Worm (Caenorhabditis elegans) whole organism, early embryonic: ENCODE measurements around the gene C50B6.7.

Experiments
- B0310.2 ChIP-seq: sonication (generic microtip); optimal IDR thresholded peaks from 2 replicates; lab custom pipeline; 2016; ENCODE audit warnings: mild to moderate bottlenecking, missing genetic modification characterization, missing compliant biosample characterization
- F13C5.2 ChIP-seq: sonication (generic microtip); optimal IDR thresholded peaks from 2 replicates; lab custom pipeline; 2017; ENCODE audit warnings: mild to moderate bottlenecking, missing genetic modification characterization, inconsistent platforms, missing compliant biosample characterization
- aly-1 ChIP-seq: sonication (generic microtip); optimal IDR thresholded peaks from 2 replicates; lab custom pipeline; 2016; ENCODE audit warnings: missing genetic modification characterization, missing compliant biosample characterization
- ama-1 ChIP-seq: fragments of 150-350 bp; optimal IDR thresholded peaks from 2 replicates; lab custom pipeline; 2014
- ceh-13 ChIP-seq: fragments of 200-800 bp; sonication (Bioruptor generic); optimal IDR thresholded peaks from 2 replicates; lab custom pipeline; 2018; ENCODE audit warnings: mild to moderate bottlenecking, missing genetic modification characterization, missing compliant biosample characterization
- ceh-36 ChIP-seq: sonication (generic microtip); optimal IDR thresholded peaks from 2 replicates; lab custom pipeline; 2016; ENCODE audit warnings: missing genetic modification characterization, inconsistent platforms, missing compliant biosample characterization
- ets-7 ChIP-seq: sonication (generic microtip); optimal IDR thresholded peaks from 2 replicates; lab custom pipeline; 2016; ENCODE audit warnings: missing genotype, missing genetic modification characterization, missing compliant biosample characterization
- flt-1 ChIP-seq: fragments of 200-800 bp; sonication (Bioruptor generic); IDR thresholded peaks from 2 replicates; pipeline ENCODE4 v1.3.6; 2022; ENCODE audit warnings: missing genetic modification characterization, missing compliant biosample characterization
- hmbx-1 ChIP-seq: sonication (generic microtip); optimal IDR thresholded peaks from 2 replicates; lab custom pipeline; 2016; ENCODE audit warnings: mild to moderate bottlenecking, missing genetic modification characterization, missing compliant biosample characterization
- hmg-4 ChIP-seq: fragments of 200-800 bp; sonication (Bioruptor generic); optimal IDR thresholded peaks from 2 replicates; lab custom pipeline; 2018; ENCODE audit warnings: mild to moderate bottlenecking, missing genetic modification characterization, missing compliant biosample characterization
- hnd-1 ChIP-seq: sonication (generic microtip); optimal IDR thresholded peaks from 2 replicates; lab custom pipeline; 2016; ENCODE audit warnings: missing genetic modification characterization, missing compliant biosample characterization
- pes-1 ChIP-seq: fragments of 200-800 bp; sonication (Bioruptor generic); IDR thresholded peaks from 2 replicates; pipeline ENCODE4 v1.3.6; 2022; ENCODE audit warnings: missing genetic modification reagents, missing genetic modification characterization, missing compliant biosample characterization
- scrt-1 ChIP-seq: fragments of 200-800 bp; sonication (Bioruptor generic); IDR thresholded peaks from 2 replicates; pipeline ENCODE4 v1.3.6; 2022; ENCODE audit warnings: missing genetic modification characterization, missing compliant biosample characterization
- sea-1 ChIP-seq: fragments of 200-800 bp; sonication (Bioruptor generic); conservative IDR thresholded peaks from 2 replicates; pipeline ENCODE4 v1.3.6; 2022; ENCODE audit warnings: missing genetic modification characterization, missing compliant biosample characterization
- tbx-11 ChIP-seq: fragments of 200-800 bp; sonication (Bioruptor generic); IDR thresholded peaks from 2 replicates; pipeline ENCODE4 v1.3.6; 2022; ENCODE audit warnings: missing genetic modification characterization, missing compliant biosample characterization
- tbx-37 ChIP-seq: fragments of 200-800 bp; sonication (Bioruptor generic); conservative IDR thresholded peaks from 2 replicates; pipeline ENCODE4 v1.3.6; 2022; ENCODE audit warnings: missing genetic modification reagents, missing genetic modification characterization, missing compliant biosample characterization
- tra-4 ChIP-seq: sonication (generic microtip); optimal IDR thresholded peaks from 2 replicates; lab custom pipeline; 2017; ENCODE audit warnings: missing genetic modification characterization, missing compliant biosample characterization

Gene C50B6.7

DNA sequence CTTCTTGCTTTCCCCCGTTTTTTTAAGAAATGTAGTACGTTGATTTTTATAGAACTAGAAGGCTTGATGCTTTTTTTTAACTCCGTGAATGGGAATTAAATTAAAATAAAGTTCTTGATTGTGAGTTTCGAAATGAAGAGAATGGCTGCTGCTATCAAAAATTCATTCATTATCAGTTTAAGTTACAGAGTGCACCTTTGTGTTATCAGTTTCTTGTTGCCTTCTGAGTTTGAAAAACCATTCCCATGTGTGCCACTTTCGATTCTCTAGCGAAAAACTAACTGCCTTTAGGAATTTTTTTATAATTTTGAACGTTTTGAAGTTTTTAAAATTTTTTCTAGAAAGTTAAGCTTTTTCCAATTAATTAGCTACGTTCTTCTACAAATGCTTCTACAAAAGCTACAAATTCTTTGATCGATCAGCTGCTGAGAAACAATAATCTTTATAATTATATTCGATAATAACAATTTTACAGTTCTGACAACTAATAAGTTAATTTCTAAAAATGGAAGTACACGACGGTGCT, 20.1 kb downstream of the C50B6.7 start, which contains the start of gene C26E1.2:
Gene C26E1.2, plus strand, starts transcription at position 476 of the 526 bp plus-strand sequence.
- TF ChIP-seq hnd-1 (tag; lab: Kevin White, UChicago) (no peak), B0310.2 (tag; lab: Kevin White, UChicago) (no peak), ets-7 (no peak), flt-1 (GFP tag; lab: Robert Waterston, UW) (no peak), hmbx-1 (no peak), tra-4 (tag; lab: Kevin White, UChicago) (no peak), ceh-13 (GFP tag; lab: Kevin White, UChicago) (no peak), aly-1 (tag; lab: Kevin White, UChicago) (no peak), tbx-11 (no peak), scrt-1 (GFP tag; lab: Robert Waterston, UW) (no peak), pes-1 (GFP tag; lab: Robert Waterston, UW) (no peak), hmg-4 (GFP tag; lab: Kevin White, UChicago) (no peak), tbx-37 (GFP tag; lab: Robert Waterston, UW) (no peak)

DNA sequence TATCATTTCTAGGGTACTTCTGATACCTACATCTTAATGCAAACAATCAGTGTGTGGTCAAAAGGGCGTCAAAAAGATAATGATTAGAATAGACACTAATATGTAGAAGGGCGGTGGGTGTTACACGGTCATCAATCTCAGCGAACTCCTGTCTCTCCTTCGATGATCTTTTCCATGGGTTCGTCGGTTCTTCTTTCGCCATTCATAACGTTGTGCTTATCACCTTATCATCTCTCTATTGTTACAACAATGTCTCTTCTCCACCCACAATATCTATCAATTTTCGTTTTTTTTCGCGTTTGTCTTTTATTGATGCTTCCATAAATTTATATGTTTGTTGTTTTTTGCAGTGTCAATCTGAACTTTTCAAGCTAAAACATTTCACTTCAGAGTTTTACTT, 23.3 kb downstream of the C50B6.7 start, which contains the start of gene ceh-79:
Gene ceh-79, plus strand, starts transcription at position 391 of the 400 bp plus-strand sequence.
- no peak for TF ChIP-seq hmbx-1
- no peak for TF ChIP-seq scrt-1 (GFP tag; lab: Robert Waterston, UW)
- no peak for TF ChIP-seq tbx-11
- no peak for TF ChIP-seq ama-1 (lab: Kevin White, UChicago)
- no peak for TF ChIP-seq hmg-4 (GFP tag; lab: Kevin White, UChicago)
- TF ChIP-seq hnd-1 (tag; lab: Kevin White, UChicago) = no peak

DNA sequence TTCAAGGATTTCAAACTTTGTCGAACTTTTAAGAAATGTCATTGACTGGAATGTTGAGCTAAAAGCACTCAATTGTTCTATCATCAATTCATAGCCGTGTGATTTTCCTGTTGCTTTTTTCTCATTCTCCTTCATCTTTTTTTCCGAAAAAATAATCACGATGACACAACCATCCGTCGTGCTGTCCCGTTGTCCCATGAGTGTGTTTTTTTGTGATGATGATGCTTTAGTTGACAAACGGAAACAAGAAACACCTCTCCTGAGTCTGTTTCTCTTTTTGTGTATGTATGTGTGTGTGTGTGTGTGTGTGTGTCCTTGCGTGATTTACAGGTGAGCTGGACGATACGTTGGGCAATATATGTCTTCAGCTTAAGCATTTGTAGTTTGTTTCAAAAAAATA, 24.3 kb downstream of the C50B6.7 start:
- TF ChIP-seq ceh-36 (tag; lab: Kevin White, UChicago) (no peak), F13C5.2 (tag; lab: Kevin White, UChicago) (no peak), ceh-13 (GFP tag; lab: Kevin White, UChicago) (no peak), aly-1 (tag; lab: Kevin White, UChicago) (no peak)

DNA sequence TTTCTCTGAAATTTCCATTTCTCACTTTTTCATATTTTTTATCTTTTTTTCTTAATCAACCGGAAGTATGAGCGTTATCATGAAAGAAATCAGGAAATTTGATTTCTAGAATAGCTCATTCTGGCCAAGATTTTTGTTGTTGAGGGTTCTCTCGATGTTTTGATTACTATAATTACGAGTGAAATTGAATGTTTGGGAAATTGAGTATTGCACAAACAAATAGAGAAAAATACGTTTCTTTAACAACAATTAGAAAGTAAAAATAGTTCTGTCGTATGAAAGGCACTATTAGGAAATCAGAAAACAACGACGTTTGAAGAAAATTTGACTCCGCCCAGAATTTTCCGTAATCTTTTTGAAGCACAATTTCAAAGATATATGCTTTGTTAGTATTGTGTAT, 25.4 kb downstream of the C50B6.7 start:
- TF ChIP-seq aly-1 (tag; lab: Kevin White, UChicago) = no peak
- no peak for TF ChIP-seq hmg-4 (GFP tag; lab: Kevin White, UChicago)
- no peak for TF ChIP-seq pes-1 (GFP tag; lab: Robert Waterston, UW)
- TF ChIP-seq ceh-13 (GFP tag; lab: Kevin White, UChicago) = no peak
- TF ChIP-seq tra-4 (tag; lab: Kevin White, UChicago) = no peak
- no peak for TF ChIP-seq flt-1 (GFP tag; lab: Robert Waterston, UW)
- no peak for TF ChIP-seq scrt-1 (GFP tag; lab: Robert Waterston, UW)
- no peak for TF ChIP-seq hnd-1 (tag; lab: Kevin White, UChicago)
- TF ChIP-seq hmbx-1 = no peak
- TF ChIP-seq B0310.2 (tag; lab: Kevin White, UChicago) = no peak
- TF ChIP-seq F13C5.2 (tag; lab: Kevin White, UChicago) = no peak
- no peak for TF ChIP-seq sea-1
- no peak for TF ChIP-seq tbx-11

DNA sequence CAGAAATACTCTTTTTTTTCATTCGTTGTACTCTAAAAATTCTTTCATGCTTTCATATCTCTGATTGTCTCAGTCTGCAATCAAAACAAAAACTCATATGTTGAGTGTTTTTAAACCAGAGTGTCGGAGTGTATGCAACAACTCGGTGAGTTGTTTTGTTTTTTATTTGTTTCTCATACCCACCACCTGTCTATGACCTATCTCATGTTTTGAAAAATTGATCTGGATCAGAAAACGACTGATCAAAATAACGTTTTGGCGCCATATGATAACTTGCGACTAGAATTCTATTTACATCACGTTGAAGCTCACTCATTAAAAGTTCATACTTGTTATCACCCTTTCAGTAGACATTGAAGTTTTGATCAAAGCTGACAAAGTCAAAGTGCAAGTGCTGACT, 26.1 kb downstream of the C50B6.7 start:
- TF ChIP-seq hmg-4 (GFP tag; lab: Kevin White, UChicago) = no peak
- no peak for TF ChIP-seq scrt-1 (GFP tag; lab: Robert Waterston, UW)
- TF ChIP-seq ama-1 (lab: Kevin White, UChicago) = no peak
- no peak for TF ChIP-seq ets-7
- no peak for TF ChIP-seq aly-1 (tag; lab: Kevin White, UChicago)
- no peak for TF ChIP-seq tbx-11
- TF ChIP-seq tra-4 (tag; lab: Kevin White, UChicago) = no peak

DNA sequence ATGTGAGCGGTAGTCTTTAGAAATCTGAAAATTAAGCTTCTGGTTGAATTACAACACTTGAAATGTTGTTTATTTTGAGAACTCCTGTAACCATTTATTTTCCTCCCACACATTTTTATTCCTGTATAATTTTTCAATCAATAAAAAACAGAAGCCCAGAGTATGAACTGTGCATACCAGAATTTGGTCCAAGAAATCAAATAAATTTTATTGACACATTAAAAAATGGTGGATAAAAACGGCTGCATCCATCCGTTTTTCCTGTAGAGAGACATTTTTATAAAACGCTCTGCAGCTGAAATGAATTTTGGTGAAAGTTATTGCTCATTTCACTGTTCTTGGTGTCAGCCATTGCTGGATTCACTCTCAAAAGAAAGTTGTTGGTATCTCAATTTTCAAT, 27.6 kb downstream of the C50B6.7 start, which contains the start of gene C26E1.1:
Gene C26E1.1, plus strand, starts transcription at position 301 of the 400 bp plus-strand sequence.
- TF ChIP-seq pes-1 (GFP tag; lab: Robert Waterston, UW) (no peak), hnd-1 (tag; lab: Kevin White, UChicago) (no peak), tbx-11 (no peak), ama-1 (lab: Kevin White, UChicago) (no peak), tra-4 (tag; lab: Kevin White, UChicago) (no peak), ceh-13 (GFP tag; lab: Kevin White, UChicago) (no peak), tbx-37 (GFP tag; lab: Robert Waterston, UW) (no peak), F13C5.2 (tag; lab: Kevin White, UChicago) (no peak), hmbx-1 (no peak), ets-7 (no peak), scrt-1 (GFP tag; lab: Robert Waterston, UW) (no peak), flt-1 (GFP tag; lab: Robert Waterston, UW) (no peak), hmg-4 (GFP tag; lab: Kevin White, UChicago) (no peak), sea-1 (no peak), B0310.2 (tag; lab: Kevin White, UChicago) (no peak), aly-1 (tag; lab: Kevin White, UChicago) (no peak), ceh-36 (tag; lab: Kevin White, UChicago) (no peak)

DNA sequence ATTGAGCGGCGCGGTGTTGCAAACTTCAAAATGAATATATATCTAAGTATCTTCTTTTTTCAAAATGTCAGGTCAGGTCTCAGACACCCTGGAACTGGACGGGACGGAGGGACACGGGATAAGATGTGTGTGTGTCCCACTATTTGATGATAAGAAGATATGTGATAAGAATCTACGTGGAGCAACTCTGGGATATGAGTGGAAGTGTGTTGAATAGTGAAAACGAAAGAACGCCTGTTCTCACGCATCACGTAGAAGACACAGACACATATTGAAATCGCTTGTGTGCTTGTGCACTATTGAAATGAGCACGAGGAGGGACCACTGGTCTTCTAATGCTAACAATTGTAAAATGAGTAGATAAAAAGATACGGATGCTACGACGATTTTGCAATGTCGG, 28.9 kb downstream of the C50B6.7 start, which contains the start of gene uig-1:
Gene uig-1, minus strand, starts transcription at position 120 of the 400 bp plus-strand sequence.
- no peak for TF ChIP-seq pes-1 (GFP tag; lab: Robert Waterston, UW)
- no peak for TF ChIP-seq F13C5.2 (tag; lab: Kevin White, UChicago)
- no peak for TF ChIP-seq tra-4 (tag; lab: Kevin White, UChicago)
- no peak for TF ChIP-seq hnd-1 (tag; lab: Kevin White, UChicago)
- no peak for TF ChIP-seq ceh-36 (tag; lab: Kevin White, UChicago)
- TF ChIP-seq tbx-37 (GFP tag; lab: Robert Waterston, UW) = no peak
- no peak for TF ChIP-seq tbx-11
- no peak for TF ChIP-seq hmbx-1
- TF ChIP-seq flt-1 (GFP tag; lab: Robert Waterston, UW) = no peak
- TF ChIP-seq ets-7 = no peak
- no peak for TF ChIP-seq sea-1
- no peak for TF ChIP-seq hmg-4 (GFP tag; lab: Kevin White, UChicago)
- TF ChIP-seq scrt-1 (GFP tag; lab: Robert Waterston, UW) = no peak
- TF ChIP-seq ceh-13 (GFP tag; lab: Kevin White, UChicago) = no peak
- no peak for TF ChIP-seq B0310.2 (tag; lab: Kevin White, UChicago)
- TF ChIP-seq aly-1 (tag; lab: Kevin White, UChicago) = no peak
- no peak for TF ChIP-seq ama-1 (lab: Kevin White, UChicago)
